Worm (Caenorhabditis elegans) whole organism, L4/young adult: ENCODE results near the gene F07C3.16.

Experiments
- W03F9.2 ChIP-seq: fragments of 150-350 bp; optimal IDR thresholded peaks from 2 replicates; lab custom pipeline; 2014; ENCODE audit warnings: missing biosample characterization, missing genetic modification characterization
- dao-5 ChIP-seq: sonication (generic microtip); optimal IDR thresholded peaks from 2 replicates; lab custom pipeline; 2016; ENCODE audit warnings: missing genotype, missing genetic modification characterization, moderate library complexity, missing compliant biosample characterization
- him-1 ChIP-seq: sonication (generic microtip); optimal IDR thresholded peaks from 2 replicates; lab custom pipeline; 2016; ENCODE audit warnings: missing genotype, missing genetic modification reagents, missing genetic modification characterization, missing compliant biosample characterization

Gene F07C3.16

DNA sequence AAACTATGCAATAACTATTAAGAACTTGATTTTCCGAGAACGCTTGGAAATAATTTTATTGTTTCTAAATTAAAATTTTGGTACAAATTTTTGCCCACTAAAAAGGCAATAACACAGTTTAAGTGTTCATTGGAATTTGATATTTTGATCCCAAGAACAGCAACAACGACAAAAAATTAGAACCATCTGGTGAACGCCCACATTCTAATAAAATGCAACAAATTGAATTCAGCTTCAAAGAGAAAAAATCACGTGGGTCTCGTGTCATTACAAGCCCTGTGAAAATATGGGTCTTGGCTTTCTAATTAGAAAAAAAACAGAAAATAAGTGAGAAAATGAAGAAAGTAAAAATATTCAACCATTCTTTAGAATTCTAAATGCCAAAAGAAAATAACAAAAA, 14.5 kb upstream of the F07C3.16 start:
- TF ChIP-seq dao-5 (tag; lab: Kevin White, UChicago) (no peak), him-1 (tag; lab: Kevin White, UChicago) (no peak), W03F9.2 (tag; lab: Kevin White, UChicago) (no peak)

ce11 chrV:9270442-9270841, 13.1 kb upstream of the F07C3.16 start:
- no peak for TF ChIP-seq him-1 (tag; lab: Kevin White, UChicago)
- no peak for TF ChIP-seq W03F9.2 (tag; lab: Kevin White, UChicago)
- no peak for TF ChIP-seq dao-5 (tag; lab: Kevin White, UChicago)

DNA sequence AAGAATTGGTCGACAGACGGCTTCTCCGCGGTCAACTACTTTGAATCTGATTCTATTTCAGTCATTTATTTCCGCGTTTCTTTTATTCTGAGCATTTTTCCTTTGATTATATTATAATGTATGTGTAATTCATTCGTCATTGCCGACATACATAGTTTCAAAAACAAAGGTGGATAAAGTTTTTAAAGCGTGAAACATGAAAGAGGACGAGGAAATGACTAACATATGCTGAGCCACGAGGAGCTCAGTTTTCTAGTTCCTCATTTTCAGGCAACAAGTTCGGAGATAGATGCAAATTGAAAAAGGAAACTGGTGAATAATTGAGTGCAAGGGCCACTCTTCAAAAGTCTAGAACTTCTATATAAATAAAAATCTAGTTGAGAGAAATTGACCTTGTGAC, 10.8 kb upstream of the F07C3.16 start:
- TF ChIP-seq W03F9.2 (tag; lab: Kevin White, UChicago) (no peak), him-1 (tag; lab: Kevin White, UChicago) (no peak), dao-5 (tag; lab: Kevin White, UChicago) (no peak)

ce11 chrV:9266399-9266798, 9.0 kb upstream of the F07C3.16 start, which contains the start of gene slc-17.7:
Gene slc-17.7, minus strand, starts transcription at chrV:9266499.
- no peak for TF ChIP-seq dao-5 (tag; lab: Kevin White, UChicago)
- TF ChIP-seq W03F9.2 (tag; lab: Kevin White, UChicago) = no peak
- TF ChIP-seq him-1 (tag; lab: Kevin White, UChicago) = no peak

- TF ChIP-seq W03F9.2 (tag; lab: Kevin White, UChicago) = no peak
Measured at ce11 chrV:9262708-9263107, 5.3 kb upstream of the F07C3.16 start.

DNA sequence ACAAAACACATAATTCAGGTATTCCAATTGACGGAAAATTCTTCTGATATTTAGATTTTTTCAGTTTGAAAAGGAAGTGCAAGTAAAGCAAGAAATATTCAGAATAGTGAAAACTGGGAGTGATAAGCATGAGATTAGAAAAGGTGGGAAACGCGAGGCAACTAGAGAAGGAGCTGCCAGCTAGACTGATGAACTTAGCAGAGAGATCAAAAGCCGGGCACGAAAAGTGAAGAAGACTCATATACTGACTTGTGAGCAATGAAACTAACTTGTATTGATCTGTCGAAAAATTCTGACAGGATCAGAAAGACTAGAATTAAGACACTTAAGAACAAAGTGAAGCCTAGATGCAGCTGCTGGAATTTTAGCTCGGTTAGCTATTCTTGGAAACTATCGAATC, 4.1 kb upstream of the F07C3.16 start, which contains the start of gene nhr-36:
Gene nhr-36, minus strand, starts transcription at position 101 of the 400 bp plus-strand sequence.
- TF ChIP-seq W03F9.2 (tag; lab: Kevin White, UChicago) (no peak), dao-5 (tag; lab: Kevin White, UChicago) (no peak), him-1 (tag; lab: Kevin White, UChicago) (no peak)

ce11 chrV:9260411-9260810, 3.0 kb upstream of the F07C3.16 start:
- no peak for TF ChIP-seq dao-5 (tag; lab: Kevin White, UChicago)
- no peak for TF ChIP-seq W03F9.2 (tag; lab: Kevin White, UChicago)
- TF ChIP-seq him-1 (tag; lab: Kevin White, UChicago) = no peak

- TF ChIP-seq dao-5 (tag; lab: Kevin White, UChicago) (no peak), him-1 (tag; lab: Kevin White, UChicago) (no peak), W03F9.2 (tag; lab: Kevin White, UChicago) (no peak)
Measured at ce11 chrV:9255480-9255879, 1.9 kb downstream of the F07C3.16 start.

DNA sequence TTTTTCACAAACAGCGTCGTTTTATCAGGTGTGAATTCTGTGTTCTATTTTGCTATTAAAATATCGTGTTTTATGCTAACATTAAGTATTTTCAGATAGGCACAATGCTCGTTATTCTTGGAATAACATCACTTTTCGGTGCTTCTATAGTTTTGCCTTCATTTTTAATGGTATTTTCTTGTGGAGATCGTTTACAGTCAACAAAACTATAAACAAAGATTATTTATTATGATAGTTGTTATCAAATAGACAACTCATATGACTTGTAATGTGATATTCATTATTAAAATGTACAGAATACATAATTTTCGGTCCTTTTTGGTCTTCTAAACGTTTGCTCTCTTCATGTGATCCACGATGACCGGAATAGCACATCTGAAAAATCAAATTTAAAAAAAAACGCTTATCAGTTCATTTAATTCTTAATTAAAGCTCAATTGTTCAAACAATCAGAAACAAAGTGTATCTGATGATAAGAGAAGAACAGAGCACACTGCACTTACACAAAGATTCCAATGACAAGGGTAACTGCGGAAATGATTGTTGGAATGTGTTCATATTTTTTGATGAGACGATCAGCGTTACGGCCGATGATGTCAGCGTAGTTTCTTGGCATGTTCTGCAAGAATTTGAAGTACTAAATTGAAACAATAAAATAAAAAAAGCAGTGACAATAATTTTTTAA, 3.2 kb downstream of the F07C3.16 start, which contains the start of gene F07C3.9:
Gene F07C3.9, minus strand, starts transcription at position 635 of the 685 bp plus-strand sequence.
- TF ChIP-seq W03F9.2 (tag; lab: Kevin White, UChicago) = no peak

ce11 chrV:9249932-9250331, 7.4 kb downstream of the F07C3.16 start, which contains the start of gene ptd-2:
Gene ptd-2, plus strand, starts transcription at chrV:9250232.
- TF ChIP-seq W03F9.2 (tag; lab: Kevin White, UChicago) (no peak), dao-5 (tag; lab: Kevin White, UChicago) (no peak), him-1 (tag; lab: Kevin White, UChicago) (no peak)

DNA sequence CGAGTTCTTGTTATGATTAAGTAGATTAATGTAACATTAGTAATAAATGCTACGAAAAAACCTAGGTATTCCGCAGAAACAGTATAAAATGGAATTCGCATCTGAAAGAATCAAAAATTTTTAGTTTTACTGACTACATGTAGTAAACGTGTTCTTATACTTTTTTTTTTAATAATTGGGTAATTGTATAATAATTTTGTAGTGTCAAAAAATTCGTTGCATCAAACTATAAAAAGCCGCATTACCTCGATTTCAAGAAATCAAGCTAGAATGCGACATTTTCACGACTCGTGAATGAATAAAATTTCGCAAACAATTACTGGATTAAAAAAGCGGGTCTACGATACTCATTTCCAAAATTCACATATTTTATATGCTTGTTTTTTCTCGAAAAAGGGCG, 8.2 kb downstream of the F07C3.16 start, which contains the start of gene str-94:
Gene str-94, minus strand, starts transcription at position 101 of the 400 bp plus-strand sequence.
- TF ChIP-seq dao-5 (tag; lab: Kevin White, UChicago) (no peak), him-1 (tag; lab: Kevin White, UChicago) (no peak), W03F9.2 (tag; lab: Kevin White, UChicago) (no peak)

ce11 chrV:9247416-9247815, 10.0 kb downstream of the F07C3.16 start:
- TF ChIP-seq him-1 (tag; lab: Kevin White, UChicago) (no peak), W03F9.2 (tag; lab: Kevin White, UChicago) (no peak), dao-5 (tag; lab: Kevin White, UChicago) (no peak)

DNA sequence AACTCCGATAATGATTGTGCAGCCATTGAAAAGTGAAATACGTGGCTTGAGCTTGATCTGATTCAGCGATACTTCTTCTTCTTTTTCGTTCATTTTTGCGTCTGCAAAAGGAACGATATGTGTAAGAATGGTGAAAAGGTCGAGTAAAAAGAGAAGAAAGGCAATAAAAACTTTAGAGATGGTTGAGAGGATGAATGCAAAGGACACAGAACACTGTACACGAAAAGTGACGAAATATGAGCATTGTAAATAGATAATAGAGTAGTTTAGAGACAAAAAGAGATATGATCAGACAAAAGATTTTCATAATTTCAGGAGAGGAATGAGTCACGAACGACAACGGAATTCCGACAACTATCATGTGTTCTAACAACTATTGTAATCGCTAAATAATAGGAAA, 11.1 kb downstream of the F07C3.16 start, which contains the start of gene aat-2:
Gene aat-2, minus strand, starts transcription at position 101 of the 400 bp plus-strand sequence.
- TF ChIP-seq him-1 (tag; lab: Kevin White, UChicago) = no peak
